Fruit fly (Drosophila melanogaster) whole organism, embryonic: ENCODE measurements around the gene His3.3B.

Experiments used
- Bgb ChIP-seq: fragments of 200-800 bp; sonication (Bioruptor generic); IDR thresholded peaks from 2 replicates; pipeline ENCODE4 v1.3.6; 2022; ENCODE audit warnings: missing biosample characterization, missing genetic modification characterization; ENCODE audit not compliant: partially characterized antibody
- CG11398 ChIP-seq: fragments of 200-800 bp; sonication (Bioruptor generic); optimal IDR thresholded peaks from 2 replicates; lab custom pipeline; 2016; ENCODE audit warnings: missing biosample characterization, missing genetic modification characterization
- CG11560 ChIP-seq: fragments of 200-800 bp; sonication (Bioruptor generic); IDR thresholded peaks from 3 replicates; pipeline ENCODE4 v1.3.6; 2022; ENCODE audit warnings: missing biosample characterization, missing genetic modification characterization
- CG12104 ChIP-seq: fragments of 200-800 bp; sonication (Bioruptor generic); optimal IDR thresholded peaks from 3 replicates; lab custom pipeline; 2016; ENCODE audit warnings: missing biosample characterization, missing genetic modification characterization
- CG13123 ChIP-seq: fragments of 200-800 bp; sonication (Bioruptor generic); optimal IDR thresholded peaks from 2 replicates; lab custom pipeline; 2016; ENCODE audit warnings: missing biosample characterization, missing genetic modification characterization
- CG14441 ChIP-seq: fragments of 200-800 bp; sonication (Bioruptor generic); IDR thresholded peaks from 2 replicates; pipeline ENCODE4 v1.3.6; 2022; ENCODE audit warnings: missing biosample characterization, missing genetic modification characterization
- CG14667 ChIP-seq: fragments of 200-800 bp; sonication (Bioruptor generic); IDR thresholded peaks from 2 replicates; pipeline ENCODE4 v1.3.6; 2022; ENCODE audit warnings: missing biosample characterization, missing genetic modification characterization
- CG14965 ChIP-seq: fragments of 200-800 bp; sonication (Bioruptor generic); optimal IDR thresholded peaks from 2 replicates; lab custom pipeline; 2016; ENCODE audit warnings: missing biosample characterization, missing genetic modification characterization, borderline replicate concordance
- CG17186 ChIP-seq: fragments of 200-800 bp; sonication (Bioruptor generic); optimal IDR thresholded peaks from 3 replicates; lab custom pipeline; 2017; ENCODE audit warnings: missing biosample characterization, missing genetic modification reagents, missing genetic modification characterization
- CG17568 ChIP-seq: fragments of 200-800 bp; sonication (Bioruptor generic); optimal IDR thresholded peaks from 2 replicates; lab custom pipeline; 2018; ENCODE audit warnings: missing biosample characterization, mild to moderate bottlenecking, missing genetic modification characterization, moderate library complexity
- CG1792 ChIP-seq: fragments of 200-800 bp; sonication (Bioruptor generic); optimal IDR thresholded peaks from 2 replicates; lab custom pipeline; 2016; ENCODE audit warnings: missing biosample characterization, missing genetic modification characterization
- CG1832 ChIP-seq: fragments of 200-800 bp; sonication (Bioruptor generic); optimal IDR thresholded peaks from 2 replicates; lab custom pipeline; 2017; ENCODE audit warnings: missing biosample characterization, mild to moderate bottlenecking, missing genetic modification characterization, inconsistent platforms
- CG2199 ChIP-seq: fragments of 200-800 bp; sonication (Bioruptor generic); IDR thresholded peaks from 3 replicates; pipeline ENCODE4 v1.3.6; 2022; ENCODE audit warnings: missing biosample characterization, missing genetic modification characterization
- CG2875 ChIP-seq: fragments of 200-800 bp; sonication (Bioruptor generic); optimal IDR thresholded peaks from 2 replicates; lab custom pipeline; 2017; ENCODE audit warnings: missing biosample characterization, mild to moderate bottlenecking, missing genetic modification characterization, missing genetic modification reagents
- CG34422 ChIP-seq: fragments of 200-800 bp; sonication (Bioruptor generic); IDR thresholded peaks from 3 replicates; pipeline ENCODE4 v1.3.6; 2022; ENCODE audit warnings: missing biosample characterization, missing genetic modification characterization
- CG8290 ChIP-seq, 3 experiments: fragments of 200-800 bp; sonication (Bioruptor generic); optimal IDR thresholded peaks; 2 replicates each; lab custom pipeline; 2016 to 2019; ENCODE audit warnings: missing biosample characterization in 3 of 3, missing genetic modification characterization in 3 of 3, mild to moderate bottlenecking in 2 of 3, moderate library complexity in 1 of 3
- CG8478 ChIP-seq: fragments of >200 bp; optimal IDR thresholded peaks from 2 replicates; lab custom pipeline; 2018
- CG8924 ChIP-seq: fragments of 200-800 bp; optimal IDR thresholded peaks from 3 replicates; lab custom pipeline; 2019; ENCODE audit warnings: missing biosample characterization, mild to moderate bottlenecking, missing genetic modification characterization, moderate library complexity
- CG9215 ChIP-seq: fragments of 200-800 bp; sonication (Bioruptor generic); IDR thresholded peaks from 2 replicates; pipeline ENCODE4 v1.3.6; 2022; ENCODE audit warnings: missing biosample characterization, missing genetic modification characterization
- CG9727 ChIP-seq: fragments of 200-800 bp; sonication (Bioruptor generic); optimal IDR thresholded peaks from 3 replicates; lab custom pipeline; 2017; ENCODE audit warnings: missing biosample characterization, mild to moderate bottlenecking, missing genetic modification characterization
- CG9797 ChIP-seq: fragments of 200-800 bp; sonication (Bioruptor generic); optimal IDR thresholded peaks from 3 replicates; lab custom pipeline; 2018; ENCODE audit warnings: missing biosample characterization, mild to moderate bottlenecking, missing genetic modification characterization
- CHES-1-like ChIP-seq: fragments of 200-800 bp; sonication (Bioruptor generic); optimal IDR thresholded peaks from 2 replicates; lab custom pipeline; 2016; ENCODE audit warnings: missing biosample characterization, missing genetic modification characterization
- Dll ChIP-seq: fragments of 200-800 bp; sonication (Bioruptor generic); IDR thresholded peaks from 4 replicates; pipeline ENCODE4 v1.3.6; 2022; ENCODE audit warnings: missing biosample characterization, missing genetic modification characterization; ENCODE audit not compliant: partially characterized antibody
- Dp ChIP-seq: fragments of 200-800 bp; sonication (Bioruptor generic); optimal IDR thresholded peaks from 2 replicates; lab custom pipeline; 2018; ENCODE audit warnings: missing biosample characterization, mild to moderate bottlenecking, missing genetic modification characterization, moderate library complexity
- Drgx ChIP-seq: fragments of 200-800 bp; sonication (Bioruptor generic); IDR thresholded peaks from 2 replicates; pipeline ENCODE4 v1.3.6; 2022; ENCODE audit warnings: missing biosample characterization, missing genetic modification characterization
- E2f1 ChIP-seq: fragments of 200-800 bp; sonication (Bioruptor generic); IDR thresholded peaks from 2 replicates; pipeline ENCODE4 v1.3.6; 2022; ENCODE audit warnings: missing biosample characterization, missing genetic modification characterization
- HLHmδ ChIP-seq: fragments of 200-800 bp; sonication (Bioruptor generic); optimal IDR thresholded peaks from 2 replicates; lab custom pipeline; 2018; ENCODE audit warnings: missing biosample characterization, mild to moderate bottlenecking, missing genetic modification characterization, moderate library complexity
- MBD-R2 ChIP-seq: fragments of 200-800 bp; sonication (Bioruptor generic); IDR thresholded peaks from 2 replicates; pipeline ENCODE4 v1.3.6; 2022; ENCODE audit warnings: missing biosample characterization, missing genetic modification characterization
- Med ChIP-seq: fragments of 200-800 bp; sonication (Bioruptor generic); peaks from one replicate; lab custom pipeline; 2016; ENCODE audit warnings: missing biosample characterization, missing genetic modification characterization, mild to moderate bottlenecking, inconsistent platforms, moderate library complexity
- Six4 ChIP-seq: fragments of 200-800 bp; sonication (Bioruptor generic); optimal IDR thresholded peaks from 2 replicates; lab custom pipeline; 2016; ENCODE audit warnings: missing biosample characterization, missing genetic modification characterization
- TFAM ChIP-seq: fragments of 200-800 bp; sonication (Bioruptor generic); optimal IDR thresholded peaks from 2 replicates; lab custom pipeline; 2017; ENCODE audit warnings: missing biosample characterization, missing genetic modification characterization, inconsistent platforms
- Xbp1 ChIP-seq: fragments of 200-800 bp; sonication (Bioruptor generic); optimal IDR thresholded peaks from 3 replicates; lab custom pipeline; 2016; ENCODE audit warnings: missing biosample characterization, mild to moderate bottlenecking, missing genetic modification characterization
- ac ChIP-seq: fragments of 200-800 bp; sonication (Bioruptor generic); optimal IDR thresholded peaks from 3 replicates; lab custom pipeline; 2017; ENCODE audit warnings: missing biosample characterization, mild to moderate bottlenecking, missing genetic modification characterization
- cas ChIP-seq: fragments of 200-800 bp; sonication (Bioruptor generic); IDR thresholded peaks from 2 replicates; pipeline ENCODE4 v1.3.6; 2022; ENCODE audit warnings: missing biosample characterization, missing genetic modification characterization
- ci ChIP-seq: fragments of 200-800 bp; sonication (Bioruptor generic); IDR thresholded peaks from 3 replicates; pipeline ENCODE4 v1.3.6; 2022; ENCODE audit warnings: missing biosample characterization, missing genetic modification characterization
- exex ChIP-seq: fragments of 200-800 bp; sonication (Bioruptor generic); optimal IDR thresholded peaks from 4 replicates; lab custom pipeline; 2018; ENCODE audit warnings: missing biosample characterization, mild to moderate bottlenecking, missing genetic modification characterization, moderate library complexity
- p53 ChIP-seq: fragments of 200-800 bp; sonication (Bioruptor generic); optimal IDR thresholded peaks from 2 replicates; lab custom pipeline; 2016; ENCODE audit warnings: missing biosample characterization, missing genetic modification characterization
- phol ChIP-seq: fragments of 200-800 bp; sonication (Bioruptor generic); optimal IDR thresholded peaks from 3 replicates; lab custom pipeline; 2018; ENCODE audit warnings: missing biosample characterization, mild to moderate bottlenecking, missing genetic modification characterization, moderate library complexity
- prd ChIP-seq, 3 experiments: fragments of >200 bp in 2 of 3; fragments of 200-800 bp in 1 of 3; sonication (Bioruptor generic) in 1 of 3; optimal IDR thresholded peaks in 2 of 3; IDR thresholded peaks in 1 of 3; 2 replicates in 2 of 3; 3 replicates in 1 of 3; pipeline versions ENCODE4 v1.3.6 to Lab custom; 2017 to 2022; ENCODE audit warnings: missing biosample characterization in 1 of 3, missing genetic modification characterization in 1 of 3
- pzg ChIP-seq: fragments of 200-800 bp; sonication (Bioruptor generic); optimal IDR thresholded peaks from 3 replicates; lab custom pipeline; 2018; ENCODE audit warnings: missing biosample characterization, mild to moderate bottlenecking, missing genetic modification characterization, moderate library complexity
- slou ChIP-seq: fragments of 200-800 bp; sonication (Bioruptor generic); optimal IDR thresholded peaks from 3 replicates; lab custom pipeline; 2016; ENCODE audit warnings: missing biosample characterization, missing genetic modification characterization
- sqz ChIP-seq: fragments of 200-800 bp; sonication (Bioruptor generic); optimal IDR thresholded peaks from 3 replicates; lab custom pipeline; 2018; ENCODE audit warnings: missing biosample characterization, mild to moderate bottlenecking, missing genetic modification characterization
- stwl ChIP-seq: fragments of 200-800 bp; sonication (Bioruptor generic); optimal IDR thresholded peaks from 3 replicates; lab custom pipeline; 2018; ENCODE audit warnings: missing biosample characterization, mild to moderate bottlenecking, missing genetic modification characterization, moderate library complexity
- tll ChIP-seq, 2 experiments: fragments of 200-800 bp in 1 of 2; fragments of >200 bp in 1 of 2; sonication (Bioruptor generic) in 1 of 2; optimal IDR thresholded peaks; 2 replicates each; lab custom pipeline; 2017 to 2019; ENCODE audit warnings: missing biosample characterization in 2 of 2, missing genetic modification characterization in 2 of 2, mild to moderate bottlenecking in 1 of 2, moderate library complexity in 1 of 2
- twi ChIP-seq: fragments of 200-800 bp; optimal IDR thresholded peaks from 2 replicates; lab custom pipeline; 2019; ENCODE audit warnings: missing biosample characterization, mild to moderate bottlenecking, missing genetic modification characterization, moderate library complexity
- vvl ChIP-seq: fragments of 200-800 bp; sonication (Bioruptor generic); IDR thresholded peaks from 2 replicates; pipeline ENCODE4 v1.3.6; 2022; ENCODE audit warnings: missing biosample characterization, missing genetic modification characterization
- zen ChIP-seq: fragments of 200-800 bp; sonication (Bioruptor generic); optimal IDR thresholded peaks from 3 replicates; lab custom pipeline; 2018; ENCODE audit warnings: missing biosample characterization, mild to moderate bottlenecking, missing genetic modification characterization, moderate library complexity

His3.3B gene

DNA sequence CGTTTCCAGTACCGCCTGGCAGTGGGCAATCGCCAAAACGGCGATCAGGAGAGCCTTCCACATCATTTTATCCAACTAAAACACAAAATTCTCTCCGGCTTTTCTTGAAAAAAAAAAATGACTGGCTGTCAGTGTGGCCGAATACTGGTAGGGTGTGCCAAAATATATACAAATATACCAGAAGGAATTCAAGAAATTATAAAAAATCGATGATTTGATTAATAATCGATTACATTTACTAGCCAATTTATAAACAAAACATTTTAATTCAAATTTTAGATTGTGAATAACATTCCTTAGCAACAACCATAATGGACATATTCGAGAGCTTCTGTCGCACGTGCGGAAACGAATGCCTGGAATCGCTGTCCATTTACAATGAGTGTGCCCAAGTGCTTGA, 1.9 kb upstream of the His3.3B start, which contains the start of the genes Ost48 and Dlip1 (continued):
- TF ChIP-seq CG11560 (tag; lab: Robert Waterston, UW) (peak; percentile 62; the same call in 2 of the 3 replicates), CG17568 (GFP tag; lab: Kevin White, UChicago) (peak; percentile 49), CG9215 (GFP tag; lab: Robert Waterston, UW) (no peak), CG11398 (no peak), CG14965 (GFP tag; lab: Kevin White, UChicago) (no peak), phol (tag; lab: Kevin White, UChicago) (peak; percentile 36), Bgb (GFP tag; lab: Robert Waterston, UW) (0 out of 2 replicates have a peak, but pooled peaks have one; percentile 15), Six4 (GFP tag; lab: Kevin White, UChicago) (no peak), Xbp1 (GFP tag; lab: Kevin White, UChicago) (peak; percentile 28), stwl (peak; percentile 54), MBD-R2 (GFP tag; lab: Robert Waterston, UW) (peak; percentile 7; the same call in 1 of the 2 replicates), Dll (GFP tag; lab: Robert Waterston, UW) (peak; percentile 58; the same call in 2 of the 4 replicates), pzg (GFP tag; lab: Kevin White, UChicago) (peak; percentile 43), CG9797 (peak; percentile 67)

- TF ChIP-seq vvl (GFP tag; lab: Robert Waterston, UW) (peak; percentile 56; the same call in 1 of the 2 replicates), slou (GFP tag; lab: Kevin White, UChicago) (no peak), p53 (peak; percentile 29), prd (optimal IDR thresholded peaks at IDR 0.05; lab: Kevin White, UChicago) (no peak), prd (GFP tag; IDR thresholded peaks at IDR 0.05; lab: Robert Waterston, UW) (no peak), CG8290 (GFP tag; optimal IDR thresholded peaks at IDR 0.05; lab: Kevin White, UChicago) (no peak), CG8290 (tag; optimal IDR thresholded peaks at IDR 0.05; lab: Kevin White, UChicago) (peak in 1 of 2 experiments; percentile 33), ac (peak; percentile 23), CG12104 (GFP tag; lab: Kevin White, UChicago) (peak; percentile 15), cas (GFP tag; lab: Robert Waterston, UW) (no peak), CG13123 (no peak), Med (peak; percentile 73), CG14441 (no peak), Drgx (GFP tag; lab: Robert Waterston, UW) (peak; percentile 31; the same call in 1 of the 2 replicates), sqz (GFP tag; lab: Kevin White, UChicago) (peak; percentile 59), CG9727 (GFP tag; lab: Kevin White, UChicago) (peak; percentile 1), CG17186 (GFP tag; lab: Kevin White, UChicago) (no peak), ci (GFP tag; lab: Robert Waterston, UW) (0 out of 3 replicates have a peak, but pooled peaks have one; percentile 21), Dp (peak; percentile 34), phol (tag; lab: Kevin White, UChicago) (peak; percentile 71), CG1792 (no peak), CG2875 (no peak), CG8478 (peak; percentile 65), exex (peak; percentile 5), E2f1 (GFP tag; lab: Robert Waterston, UW) (peak; percentile 31; the same call in 1 of the 2 replicates), CG14667 (GFP tag; lab: Robert Waterston, UW) (no peak), CG34422 (GFP tag; lab: Robert Waterston, UW) (peak; percentile 68; the same call in 2 of the 3 replicates), CHES-1-like (GFP tag; lab: Kevin White, UChicago) (no peak), HLHmδ (GFP tag; lab: Kevin White, UChicago) (peak; percentile 26), CG8924 (tag; lab: Kevin White, UChicago) (peak; percentile 66), tll (GFP tag; optimal IDR thresholded peaks at IDR 0.05; lab: Kevin White, UChicago) (peak in 1 of 2 experiments; percentile 24), CG1832 (GFP tag; lab: Kevin White, UChicago) (peak; percentile 78), CG2199 (no peak), zen (tag; lab: Kevin White, UChicago) (peak; percentile 15), twi (tag; lab: Kevin White, UChicago) (peak; percentile 74), TFAM (no peak)
Measured at dm6 chrX:9155715-9156387, 618 bp downstream of the His3.3B start.
